Worm (Caenorhabditis elegans) whole organism, L4/young adult: ENCODE measurements around the gene C54F6.17.

Source experiments
- W03F9.2 ChIP-seq: fragments of 150-350 bp; optimal IDR thresholded peaks from 2 replicates; lab custom pipeline; 2014; ENCODE audit warnings: missing biosample characterization, missing genetic modification characterization
- dao-5 ChIP-seq: sonication (generic microtip); optimal IDR thresholded peaks from 2 replicates; lab custom pipeline; 2016; ENCODE audit warnings: missing genotype, missing genetic modification characterization, moderate library complexity, missing compliant biosample characterization
- him-1 ChIP-seq: sonication (generic microtip); optimal IDR thresholded peaks from 2 replicates; lab custom pipeline; 2016; ENCODE audit warnings: missing genotype, missing genetic modification reagents, missing genetic modification characterization, missing compliant biosample characterization

DNA sequence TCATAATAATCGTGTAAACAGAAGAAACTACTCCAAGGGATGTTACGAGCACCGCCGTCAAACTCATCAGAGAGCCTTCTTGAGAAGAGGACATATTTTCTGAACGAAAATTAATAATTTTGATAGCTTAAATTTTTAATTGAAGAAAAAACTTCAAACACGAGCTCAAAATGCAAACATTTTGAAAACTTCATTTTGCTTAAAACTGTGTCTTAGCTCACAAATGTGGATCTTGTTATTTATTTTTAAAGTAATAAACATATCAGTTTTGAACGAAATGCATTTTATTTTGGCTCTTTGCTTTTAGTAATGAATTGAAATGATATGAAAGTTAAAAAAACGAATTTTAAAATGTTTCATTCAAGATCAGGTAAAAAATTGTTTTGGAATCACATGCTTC is 39.7 kb upstream of the C54F6.17 start, which contains the start of gene srbc-7:
- no peak for TF ChIP-seq him-1 (tag; lab: Kevin White, UChicago)
- no peak for TF ChIP-seq W03F9.2 (tag; lab: Kevin White, UChicago)
- no peak for TF ChIP-seq dao-5 (tag; lab: Kevin White, UChicago)
